Worm (Caenorhabditis elegans) whole organism, L1 larva: Measurements from ENCODE around the gene ubc-9.
A peak's percentile ranks its signal among the peaks of the same experiment; 100 is the strongest.

ENCODE experiments used
- C16A3.4 ChIP-seq: fragments of 150-350 bp; optimal IDR thresholded peaks from 2 replicates; lab custom pipeline; 2014; ENCODE audit warnings: missing biosample characterization, missing genetic modification characterization
- aha-1 ChIP-seq: fragments of 150-350 bp; optimal IDR thresholded peaks from 2 replicates; lab custom pipeline; 2014; ENCODE audit warnings: missing biosample characterization, missing genetic modification characterization
- alr-1 ChIP-seq: fragments of 200-800 bp; sonication (Bioruptor generic); optimal IDR thresholded peaks from 2 replicates; lab custom pipeline; 2018; ENCODE audit warnings: borderline replicate concordance, mild to moderate bottlenecking, missing genetic modification characterization, missing compliant biosample characterization
- blmp-1 ChIP-seq: fragments of 150-350 bp; optimal IDR thresholded peaks from 2 replicates; lab custom pipeline; 2014; ENCODE audit warnings: missing biosample characterization, missing genetic modification characterization
- ceh-82 ChIP-seq, 3 experiments: fragments of 150-350 bp in 1 of 3; sonication (generic microtip) in 2 of 3; optimal IDR thresholded peaks; 2 replicates each; lab custom pipeline; 2014 to 2017; ENCODE audit warnings: missing biosample characterization in 3 of 3, missing genetic modification characterization in 3 of 3
- ceh-90 ChIP-seq: sonication (generic microtip); optimal IDR thresholded peaks from 2 replicates; lab custom pipeline; 2016; ENCODE audit warnings: missing genetic modification characterization, missing compliant biosample characterization
- ces-1 ChIP-seq: fragments of 150-350 bp; optimal IDR thresholded peaks from 2 replicates; lab custom pipeline; 2014; ENCODE audit warnings: missing biosample characterization, missing genetic modification reagents, missing genetic modification characterization
- dsc-1 ChIP-seq: sonication (generic microtip); optimal IDR thresholded peaks from 2 replicates; lab custom pipeline; 2016; ENCODE audit warnings: mild to moderate bottlenecking, missing genetic modification characterization, missing compliant biosample characterization
- efl-1 ChIP-seq, 4 experiments: fragments of 150-350 bp; optimal IDR thresholded peaks in 3 of 4; peaks in 1 of 4; 1 replicate in 1 of 4; 2 replicates in 3 of 4; lab custom pipeline; 2014; ENCODE audit warnings: missing biosample characterization in 2 of 4, missing genetic modification characterization in 2 of 4, missing genetic modification reagents in 2 of 4
- egl-27 ChIP-seq, 2 experiments: fragments of 150-350 bp in 1 of 2; sonication (generic microtip); optimal IDR thresholded peaks; 3 replicates each; lab custom pipeline; 2017 to 2018; ENCODE audit warnings: missing biosample characterization in 2 of 2, missing genetic modification characterization in 2 of 2, missing genetic modification reagents in 2 of 2
- elt-2 ChIP-seq: sonication (generic microtip); optimal IDR thresholded peaks from 2 replicates; lab custom pipeline; 2016; ENCODE audit warnings: missing genetic modification characterization, mild to moderate bottlenecking, inconsistent platforms, missing compliant biosample characterization, missing genetic modification reagents
- elt-3 ChIP-seq, 6 experiments: fragments of 150-350 bp in 1 of 6; sonication (generic microtip); optimal IDR thresholded peaks; 2 replicates each; lab custom pipeline; 2017 to 2018; ENCODE audit warnings: missing biosample characterization in 6 of 6, missing genetic modification characterization in 6 of 6, inconsistent platforms in 1 of 6
- fkh-4 ChIP-seq: sonication (generic microtip); optimal IDR thresholded peaks from 2 replicates; lab custom pipeline; 2016; ENCODE audit warnings: missing compliant biosample characterization, missing genetic modification characterization, borderline replicate concordance
- fkh-8 ChIP-seq: sonication (generic microtip); optimal IDR thresholded peaks from 2 replicates; lab custom pipeline; 2016; ENCODE audit warnings: mild to moderate bottlenecking, missing genetic modification characterization, missing compliant biosample characterization
- isw-1 ChIP-seq: fragments of 200-800 bp; sonication (Bioruptor generic); IDR thresholded peaks from 2 replicates; pipeline ENCODE4 v1.3.6; 2022; ENCODE audit warnings: missing genetic modification characterization, missing compliant biosample characterization
- jun-1 ChIP-seq: fragments of 150-350 bp; optimal IDR thresholded peaks from 2 replicates; lab custom pipeline; 2014; ENCODE audit warnings: missing biosample characterization, missing genetic modification reagents, missing genetic modification characterization
- lin-14 ChIP-seq: fragments of 200-800 bp; sonication (Bioruptor generic); optimal IDR thresholded peaks from 2 replicates; lab custom pipeline; 2018; ENCODE audit warnings: mild to moderate bottlenecking, missing genetic modification characterization, moderate library complexity, missing compliant biosample characterization
- lin-35 ChIP-seq, 2 experiments: fragments of 150-350 bp; optimal IDR thresholded peaks; 2 replicates each; lab custom pipeline; 2014; ENCODE audit warnings: missing biosample characterization in 2 of 2, missing genetic modification characterization in 2 of 2, missing genetic modification reagents in 2 of 2
- lin-39 ChIP-seq: fragments of 150-350 bp; optimal IDR thresholded peaks from 2 replicates; lab custom pipeline; 2014; ENCODE audit warnings: missing biosample characterization, missing genetic modification reagents, missing genetic modification characterization
- lir-3 ChIP-seq: sonication (generic microtip); optimal IDR thresholded peaks from 2 replicates; lab custom pipeline; 2016; ENCODE audit warnings: mild to moderate bottlenecking, missing genetic modification characterization, moderate library complexity, missing compliant biosample characterization; ENCODE audit not compliant: poor library complexity
- mdl-1 ChIP-seq, 2 experiments: fragments of 150-350 bp; optimal IDR thresholded peaks; 2 replicates each; lab custom pipeline; 2014 to 2017; ENCODE audit warnings: missing biosample characterization in 2 of 2, missing genetic modification characterization in 2 of 2, inconsistent platforms in 1 of 2
- mef-2 ChIP-seq: fragments of 150-350 bp; optimal IDR thresholded peaks from 2 replicates; lab custom pipeline; 2014; ENCODE audit warnings: missing biosample characterization, missing genetic modification characterization
- mep-1 ChIP-seq: fragments of 150-350 bp; optimal IDR thresholded peaks from 2 replicates; lab custom pipeline; 2014; ENCODE audit warnings: missing biosample characterization, missing genetic modification characterization
- nhr-12 ChIP-seq: sonication (generic microtip); optimal IDR thresholded peaks from 2 replicates; lab custom pipeline; 2017; ENCODE audit warnings: missing biosample characterization, missing genetic modification characterization
- nhr-20 ChIP-seq: sonication (generic microtip); optimal IDR thresholded peaks from 2 replicates; lab custom pipeline; 2016; ENCODE audit warnings: mild to moderate bottlenecking, missing genetic modification characterization, missing compliant biosample characterization
- nhr-76 ChIP-seq: sonication (generic microtip); optimal IDR thresholded peaks from 2 replicates; lab custom pipeline; 2017; ENCODE audit warnings: missing biosample characterization, missing genetic modification characterization
- nhr-85 ChIP-seq: sonication (generic microtip); peaks from one replicate; lab custom pipeline; 2016; ENCODE audit warnings: missing genetic modification characterization, inconsistent platforms, missing compliant biosample characterization
- pag-3 ChIP-seq: sonication (generic microtip); optimal IDR thresholded peaks from 2 replicates; lab custom pipeline; 2017; ENCODE audit warnings: missing genetic modification characterization, mild to moderate bottlenecking, missing compliant biosample characterization, antibody characterized with exemption, borderline replicate concordance; ENCODE audit not compliant: insufficient read depth
- pax-3 ChIP-seq: fragments of 200-800 bp; sonication (Bioruptor generic); optimal IDR thresholded peaks from 2 replicates; lab custom pipeline; 2018; ENCODE audit warnings: mild to moderate bottlenecking, missing genetic modification characterization, moderate library complexity, missing compliant biosample characterization
- rnt-1 ChIP-seq: sonication (generic microtip); optimal IDR thresholded peaks from 2 replicates; lab custom pipeline; 2016; ENCODE audit warnings: mild to moderate bottlenecking, missing genetic modification characterization, moderate library complexity, missing compliant biosample characterization
- sptf-1 ChIP-seq: fragments of 150-350 bp; optimal IDR thresholded peaks from 2 replicates; lab custom pipeline; 2014; ENCODE audit warnings: missing biosample characterization, missing genetic modification characterization
- tlp-1 ChIP-seq: fragments of 150-350 bp; optimal IDR thresholded peaks from 2 replicates; lab custom pipeline; 2014; ENCODE audit warnings: missing biosample characterization, missing genetic modification characterization
- unc-130 ChIP-seq: fragments of 150-350 bp; optimal IDR thresholded peaks from 2 replicates; lab custom pipeline; 2017; ENCODE audit warnings: missing biosample characterization, missing genetic modification characterization, inconsistent platforms
- vab-15 ChIP-seq: sonication (generic microtip); optimal IDR thresholded peaks from 2 replicates; lab custom pipeline; 2017; ENCODE audit warnings: missing genotype, mild to moderate bottlenecking, missing genetic modification characterization, missing compliant biosample characterization
- zip-4 ChIP-seq: fragments of 200-800 bp; sonication (Bioruptor generic); optimal IDR thresholded peaks from 2 replicates; lab custom pipeline; 2018; ENCODE audit warnings: mild to moderate bottlenecking, missing genetic modification characterization, moderate library complexity, missing compliant biosample characterization
- ztf-4 ChIP-seq: fragments of 150-350 bp; optimal IDR thresholded peaks from 2 replicates; lab custom pipeline; 2014; ENCODE audit warnings: missing biosample characterization, missing genetic modification characterization

The ubc-9 gene

ce11 chrIV:4640941-4641340 is 9.9 kb upstream of the ubc-9 start:
- TF ChIP-seq pag-3 (no peak), sptf-1 (tag; lab: Kevin White, UChicago) (no peak), isw-1 (GFP tag; lab: Robert Waterston, UW) (no peak), mep-1 (tag; lab: Kevin White, UChicago) (no peak), blmp-1 (peak; percentile 63), ztf-4 (no peak), lin-35 (GFP tag; optimal IDR thresholded peaks at IDR 0.05; lab: Kevin White, UChicago) (no peak), ces-1 (GFP tag; lab: Kevin White, UChicago) (no peak), fkh-8 (no peak), mdl-1 (tag; optimal IDR thresholded peaks at IDR 0.05; lab: Kevin White, UChicago) (no peak), elt-2 (tag; lab: Kevin White, UChicago) (no peak), elt-3 (tag; optimal IDR thresholded peaks at IDR 0.05; lab: Kevin White, UChicago) (peak in 1 of 6 experiments; percentile 43), vab-15 (tag; lab: Kevin White, UChicago) (no peak), ceh-90 (tag; lab: Kevin White, UChicago) (no peak)
- TF ChIP-seq, all 84 proteins: peak for 2

DNA sequence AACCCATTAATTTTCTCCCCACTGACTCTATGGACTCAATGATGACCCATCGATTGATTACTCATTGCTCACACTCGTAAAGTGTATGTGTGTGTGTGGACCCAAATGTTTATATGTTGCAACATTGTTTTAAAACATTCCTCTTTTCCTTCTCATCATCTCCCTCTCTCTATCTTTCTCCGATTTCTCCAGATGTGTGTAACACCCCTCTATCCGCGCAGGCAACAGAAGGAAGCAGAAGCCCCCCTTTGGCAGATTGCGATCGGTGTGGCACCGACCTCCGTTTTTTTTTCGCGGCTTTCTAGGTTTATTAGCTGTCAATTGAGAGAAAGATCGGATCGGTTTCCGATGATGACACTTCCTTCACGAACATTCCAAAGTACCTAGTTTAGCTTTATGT is 7.3 kb upstream of the ubc-9 start:
- TF ChIP-seq rnt-1 (tag; lab: Kevin White, UChicago) = peak; percentile 22
- TF ChIP-seq lir-3 (tag; lab: Kevin White, UChicago) = no peak
- no peak for TF ChIP-seq nhr-20 (tag; lab: Kevin White, UChicago)
- TF ChIP-seq mef-2 (tag; lab: Kevin White, UChicago) = no peak
- TF ChIP-seq fkh-4 (tag; lab: Kevin White, UChicago) = no peak
- no peak for TF ChIP-seq unc-130
- TF ChIP-seq dsc-1 (tag; lab: Kevin White, UChicago) = peak; percentile 59
- no peak for TF ChIP-seq mep-1 (tag; lab: Kevin White, UChicago)
- no peak for TF ChIP-seq jun-1
- no peak for TF ChIP-seq nhr-12 (tag; lab: Kevin White, UChicago)
- no peak for TF ChIP-seq lin-39
- TF ChIP-seq pax-3 (tag; lab: Kevin White, UChicago) = no peak
- TF ChIP-seq nhr-76 = no peak
- TF ChIP-seq alr-1 = no peak
- no peak for TF ChIP-seq zip-4 (GFP tag; lab: Kevin White, UChicago)
- no peak for TF ChIP-seq ceh-82 (tag; optimal IDR thresholded peaks at IDR 0.05; lab: Kevin White, UChicago)
- TF ChIP-seq blmp-1 = peak; percentile 42

DNA sequence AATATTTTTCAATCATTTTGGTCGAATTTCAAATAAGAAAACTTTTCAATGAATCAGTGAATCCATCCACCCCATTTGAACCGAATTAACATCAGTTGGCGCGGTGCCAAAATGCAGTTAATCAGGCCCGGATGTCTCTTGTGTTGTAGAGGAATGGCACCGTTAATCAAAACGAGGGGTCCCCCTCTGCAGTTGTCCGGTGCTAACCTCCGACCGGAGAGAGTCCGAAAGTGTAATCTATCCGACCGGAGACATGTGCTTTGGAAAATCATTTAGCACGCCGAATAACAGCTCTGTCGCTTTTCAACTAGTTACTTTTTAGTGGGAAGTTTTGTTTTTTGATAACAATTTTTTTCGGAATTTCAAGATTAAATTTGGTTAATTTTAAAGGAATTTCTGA is 5.6 kb upstream of the ubc-9 start:
- TF ChIP-seq vab-15 (tag; lab: Kevin White, UChicago) (no peak), efl-1 (optimal IDR thresholded peaks at IDR 0.05; lab: Kevin White, UChicago) (no peak), efl-1 (GFP tag; optimal IDR thresholded peaks at IDR 0.05 in 1 of 2; lab: Kevin White, UChicago) (peak in 1 of 2 experiments; percentile 51), elt-2 (tag; lab: Kevin White, UChicago) (no peak), dsc-1 (tag; lab: Kevin White, UChicago) (peak; percentile 88), unc-130 (peak; percentile 15), ztf-4 (no peak), lin-14 (GFP tag; lab: Kevin White, UChicago) (peak; percentile 35), egl-27 (tag; optimal IDR thresholded peaks at IDR 0.05; lab: Kevin White, UChicago) (no peak), fkh-8 (no peak), pag-3 (peak; percentile 45), C16A3.4 (tag; lab: Kevin White, UChicago) (no peak), aha-1 (tag; lab: Kevin White, UChicago) (no peak), rnt-1 (tag; lab: Kevin White, UChicago) (peak; percentile 34), nhr-85 (tag; lab: Kevin White, UChicago) (no peak)

- no peak for TF ChIP-seq tlp-1 (tag; lab: Kevin White, UChicago)
- TF ChIP-seq efl-1 (optimal IDR thresholded peaks at IDR 0.05; lab: Kevin White, UChicago) = no peak
- peak in 1 of 2 experiments; percentile 29 for TF ChIP-seq efl-1 (GFP tag; optimal IDR thresholded peaks at IDR 0.05 in 1 of 2; lab: Kevin White, UChicago)
Measured at ce11 chrIV:4647385-4647784, 3.5 kb upstream of the ubc-9 start, which contains the start of gene F29B9.8. TSS of gene F29B9.8 (plus strand) at chrIV:4647685.
